Fruit fly (Drosophila melanogaster) whole organism, embryonic: ENCODE results near the gene trk.

Experiments used
- Asciz ChIP-seq: fragments of 200-800 bp; sonication (Bioruptor generic); optimal IDR thresholded peaks from 2 replicates; lab custom pipeline; 2017; ENCODE audit warnings: missing biosample characterization, mild to moderate bottlenecking, missing genetic modification characterization, missing genetic modification reagents
- Atf-2 ChIP-seq: fragments of 200-800 bp; sonication (Bioruptor generic); optimal IDR thresholded peaks from 2 replicates; lab custom pipeline; 2016; ENCODE audit warnings: missing biosample characterization, missing genetic modification characterization
- B-H1 ChIP-seq: fragments of 200-800 bp; sonication (Bioruptor generic); IDR thresholded peaks from 3 replicates; pipeline ENCODE4 v1.3.6; 2022; ENCODE audit warnings: missing biosample characterization, missing genetic modification characterization
- CG12299 ChIP-seq: fragments of 200-800 bp; sonication (Bioruptor generic); optimal IDR thresholded peaks from 2 replicates; lab custom pipeline; 2018; ENCODE audit warnings: missing biosample characterization, mild to moderate bottlenecking, missing genetic modification characterization
- CG13123 ChIP-seq: fragments of 200-800 bp; sonication (Bioruptor generic); optimal IDR thresholded peaks from 2 replicates; lab custom pipeline; 2016; ENCODE audit warnings: missing biosample characterization, missing genetic modification characterization
- CG13296 ChIP-seq: fragments of 200-800 bp; sonication (Bioruptor generic); optimal IDR thresholded peaks from 3 replicates; lab custom pipeline; 2018; ENCODE audit warnings: missing biosample characterization, mild to moderate bottlenecking, missing genetic modification characterization
- CG13424 ChIP-seq: fragments of 200-800 bp; sonication (Bioruptor generic); optimal IDR thresholded peaks from 2 replicates; lab custom pipeline; 2019; ENCODE audit warnings: missing biosample characterization, mild to moderate bottlenecking, missing genetic modification characterization, moderate library complexity
- CG13894 ChIP-seq: fragments of 200-800 bp; sonication (Bioruptor generic); optimal IDR thresholded peaks from 3 replicates; lab custom pipeline; 2018; ENCODE audit warnings: missing biosample characterization, mild to moderate bottlenecking, missing genetic modification characterization, moderate library complexity
- CG15269 ChIP-seq: fragments of 200-800 bp; sonication (Bioruptor generic); optimal IDR thresholded peaks from 2 replicates; lab custom pipeline; 2018; ENCODE audit warnings: missing biosample characterization, mild to moderate bottlenecking, missing genetic modification characterization, moderate library complexity
- CG15479 ChIP-seq: fragments of 200-800 bp; sonication (Bioruptor generic); optimal IDR thresholded peaks from 3 replicates; lab custom pipeline; 2019; ENCODE audit warnings: missing biosample characterization, mild to moderate bottlenecking, missing genetic modification characterization, moderate library complexity
- CG1603 ChIP-seq: fragments of 200-800 bp; sonication (Bioruptor generic); optimal IDR thresholded peaks from 2 replicates; lab custom pipeline; 2019; ENCODE audit warnings: missing biosample characterization, mild to moderate bottlenecking, missing genetic modification characterization, moderate library complexity
- CG17802 ChIP-seq: fragments of 200-800 bp; sonication (Bioruptor generic); optimal IDR thresholded peaks from 2 replicates; lab custom pipeline; 2018; ENCODE audit warnings: missing biosample characterization, mild to moderate bottlenecking, missing genetic modification characterization, moderate library complexity
- CG17912 ChIP-seq: fragments of 200-800 bp; sonication (Bioruptor generic); optimal IDR thresholded peaks from 2 replicates; lab custom pipeline; 2018; ENCODE audit warnings: missing biosample characterization, mild to moderate bottlenecking, missing genetic modification characterization
- CG18011 ChIP-seq: fragments of 200-800 bp; sonication (Bioruptor generic); optimal IDR thresholded peaks from 2 replicates; lab custom pipeline; 2017; ENCODE audit warnings: missing biosample characterization, missing genetic modification characterization, mild to moderate bottlenecking, moderate library complexity, missing genotype
- CG2712 ChIP-seq: fragments of 200-800 bp; optimal IDR thresholded peaks from 3 replicates; lab custom pipeline; 2019; ENCODE audit warnings: missing biosample characterization, mild to moderate bottlenecking, missing genetic modification characterization, moderate library complexity
- CG2875 ChIP-seq: fragments of 200-800 bp; sonication (Bioruptor generic); optimal IDR thresholded peaks from 2 replicates; lab custom pipeline; 2017; ENCODE audit warnings: missing biosample characterization, mild to moderate bottlenecking, missing genetic modification characterization, missing genetic modification reagents
- CG31365 ChIP-seq: fragments of 200-800 bp; sonication (Bioruptor generic); optimal IDR thresholded peaks from 2 replicates; lab custom pipeline; 2018; ENCODE audit warnings: missing biosample characterization, mild to moderate bottlenecking, missing genetic modification characterization
- CG32767 ChIP-seq: fragments of 200-800 bp; sonication (Bioruptor generic); IDR thresholded peaks from 2 replicates; pipeline ENCODE4 v1.3.6; 2022; ENCODE audit warnings: missing biosample characterization, missing genetic modification characterization
- CG34422 ChIP-seq: fragments of 200-800 bp; sonication (Bioruptor generic); IDR thresholded peaks from 3 replicates; pipeline ENCODE4 v1.3.6; 2022; ENCODE audit warnings: missing biosample characterization, missing genetic modification characterization
- CG42726 ChIP-seq: fragments of 200-800 bp; sonication (Bioruptor generic); IDR thresholded peaks from 2 replicates; pipeline ENCODE4 v1.3.6; 2022; ENCODE audit warnings: missing biosample characterization, missing genetic modification characterization; ENCODE audit not compliant: partially characterized antibody
- CG4707 ChIP-seq: fragments of 200-800 bp; sonication (Bioruptor generic); optimal IDR thresholded peaks from 2 replicates; lab custom pipeline; 2018; ENCODE audit warnings: missing biosample characterization, mild to moderate bottlenecking, missing genetic modification characterization, moderate library complexity
- CG6254 ChIP-seq: fragments of 200-800 bp; sonication (Bioruptor generic); optimal IDR thresholded peaks from 3 replicates; lab custom pipeline; 2017; ENCODE audit warnings: mild to moderate bottlenecking, missing biosample characterization, missing genetic modification reagents, missing genetic modification characterization
- CG7372 ChIP-seq: fragments of 200-800 bp; sonication (Bioruptor generic); IDR thresholded peaks from 2 replicates; pipeline ENCODE4 v1.3.6; 2022; ENCODE audit warnings: missing biosample characterization, missing genetic modification characterization
- CG8765 ChIP-seq: fragments of 200-800 bp; sonication (Bioruptor generic); IDR thresholded peaks from 2 replicates; pipeline ENCODE4 v1.3.6; 2022; ENCODE audit warnings: missing biosample characterization, missing genetic modification characterization
- Camta ChIP-seq: fragments of 200-800 bp; sonication (Bioruptor generic); optimal IDR thresholded peaks from 2 replicates; lab custom pipeline; 2016; ENCODE audit warnings: missing biosample characterization, missing genetic modification characterization
- Dip2 ChIP-seq: fragments of 200-800 bp; sonication (Bioruptor generic); IDR thresholded peaks from 2 replicates; pipeline ENCODE4 v1.3.6; 2022; ENCODE audit warnings: missing biosample characterization, missing genetic modification characterization
- Drgx ChIP-seq: fragments of 200-800 bp; sonication (Bioruptor generic); IDR thresholded peaks from 2 replicates; pipeline ENCODE4 v1.3.6; 2022; ENCODE audit warnings: missing biosample characterization, missing genetic modification characterization
- ERR ChIP-seq: fragments of 200-800 bp; sonication (Bioruptor generic); optimal IDR thresholded peaks from 2 replicates; lab custom pipeline; 2016; ENCODE audit warnings: missing biosample characterization, missing genetic modification characterization
- Fer1 ChIP-seq: fragments of 200-800 bp; sonication (Bioruptor generic); optimal IDR thresholded peaks from 2 replicates; lab custom pipeline; 2017; ENCODE audit warnings: missing biosample characterization, mild to moderate bottlenecking, missing genetic modification characterization
- Sox100B ChIP-seq: fragments of 200-800 bp; sonication (Bioruptor generic); optimal IDR thresholded peaks from 3 replicates; lab custom pipeline; 2018; ENCODE audit warnings: missing biosample characterization, mild to moderate bottlenecking, missing genetic modification characterization
- ac ChIP-seq: fragments of 200-800 bp; sonication (Bioruptor generic); optimal IDR thresholded peaks from 3 replicates; lab custom pipeline; 2017; ENCODE audit warnings: missing biosample characterization, mild to moderate bottlenecking, missing genetic modification characterization
- aop ChIP-seq: fragments of 200-800 bp; sonication (Bioruptor generic); IDR thresholded peaks from 2 replicates; pipeline ENCODE4 v1.3.6; 2022; ENCODE audit warnings: missing biosample characterization, missing genetic modification characterization
- br ChIP-seq: fragments of >200 bp; optimal IDR thresholded peaks from 2 replicates; lab custom pipeline; 2017
- cato ChIP-seq: fragments of 200-800 bp; sonication (Bioruptor generic); optimal IDR thresholded peaks from 2 replicates; lab custom pipeline; 2016; ENCODE audit warnings: missing biosample characterization, missing genetic modification characterization, borderline replicate concordance
- cg ChIP-seq: fragments of 200-800 bp; sonication (Bioruptor generic); optimal IDR thresholded peaks from 3 replicates; lab custom pipeline; 2019; ENCODE audit warnings: missing biosample characterization, mild to moderate bottlenecking, missing genetic modification characterization, moderate library complexity
- chm ChIP-seq: fragments of 200-800 bp; sonication (Bioruptor generic); IDR thresholded peaks from 2 replicates; pipeline ENCODE4 v1.3.6; 2022; ENCODE audit warnings: missing biosample characterization, missing genetic modification characterization
- eyg ChIP-seq: fragments of 200-800 bp; sonication (Bioruptor generic); optimal IDR thresholded peaks from 3 replicates; lab custom pipeline; 2016; ENCODE audit warnings: missing biosample characterization, missing genetic modification characterization
- fu2 ChIP-seq: fragments of 200-800 bp; sonication (Bioruptor generic); optimal IDR thresholded peaks from 2 replicates; lab custom pipeline; 2016; ENCODE audit warnings: missing biosample characterization, missing genetic modification characterization
- grn ChIP-seq: fragments of 200-800 bp; sonication (Bioruptor generic); optimal IDR thresholded peaks from 3 replicates; lab custom pipeline; 2017; ENCODE audit warnings: missing biosample characterization, missing genetic modification characterization
- ham ChIP-seq: fragments of 200-800 bp; sonication (Bioruptor generic); IDR thresholded peaks from 2 replicates; pipeline ENCODE4 v1.3.6; 2022; ENCODE audit warnings: missing biosample characterization, missing genetic modification characterization
- hth ChIP-seq: fragments of >200 bp; optimal IDR thresholded peaks from 2 replicates; lab custom pipeline; 2017; ENCODE audit warnings: inconsistent platforms
- nerfin-2 ChIP-seq: fragments of 200-800 bp; sonication (Bioruptor generic); IDR thresholded peaks from 2 replicates; pipeline ENCODE4 v1.3.6; 2022; ENCODE audit warnings: missing biosample characterization, missing genetic modification characterization; ENCODE audit not compliant: partially characterized antibody
- p53 ChIP-seq: fragments of 200-800 bp; sonication (Bioruptor generic); optimal IDR thresholded peaks from 2 replicates; lab custom pipeline; 2016; ENCODE audit warnings: missing biosample characterization, missing genetic modification characterization
- peb ChIP-seq: fragments of 200-800 bp; sonication (Bioruptor generic); IDR thresholded peaks from 2 replicates; pipeline ENCODE4 v1.3.6; 2022; ENCODE audit warnings: missing biosample characterization, missing genetic modification characterization
- pfk ChIP-seq: fragments of 200-800 bp; sonication (Bioruptor generic); optimal IDR thresholded peaks from 2 replicates; lab custom pipeline; 2018; ENCODE audit warnings: missing biosample characterization, mild to moderate bottlenecking, missing genetic modification characterization, moderate library complexity
- row ChIP-seq: fragments of 200-800 bp; sonication (Bioruptor generic); IDR thresholded peaks from 3 replicates; pipeline ENCODE4 v1.3.6; 2022; ENCODE audit warnings: missing biosample characterization, missing genetic modification characterization
- sd ChIP-seq: fragments of 200-800 bp; sonication (Bioruptor generic); optimal IDR thresholded peaks from 3 replicates; lab custom pipeline; 2018; ENCODE audit warnings: missing biosample characterization, mild to moderate bottlenecking, missing genetic modification characterization, moderate library complexity
- sim ChIP-seq: fragments of 200-800 bp; sonication (Bioruptor generic); IDR thresholded peaks from 2 replicates; pipeline ENCODE4 v1.3.6; 2022; ENCODE audit warnings: missing biosample characterization, missing genetic modification characterization
- stc ChIP-seq: fragments of 200-800 bp; sonication (Bioruptor generic); IDR thresholded peaks from 2 replicates; pipeline ENCODE4 v1.3.6; 2022; ENCODE audit warnings: missing biosample characterization, missing genetic modification characterization
- trem ChIP-seq: fragments of 200-800 bp; optimal IDR thresholded peaks from 3 replicates; lab custom pipeline; 2019; ENCODE audit warnings: missing biosample characterization, mild to moderate bottlenecking, missing genetic modification characterization, moderate library complexity
- vnd ChIP-seq: fragments of 200-800 bp; sonication (Bioruptor generic); IDR thresholded peaks from 3 replicates; pipeline ENCODE4 v1.3.6; 2022; ENCODE audit warnings: missing biosample characterization, missing genetic modification characterization; ENCODE audit not compliant: partially characterized antibody

trk gene

DNA sequence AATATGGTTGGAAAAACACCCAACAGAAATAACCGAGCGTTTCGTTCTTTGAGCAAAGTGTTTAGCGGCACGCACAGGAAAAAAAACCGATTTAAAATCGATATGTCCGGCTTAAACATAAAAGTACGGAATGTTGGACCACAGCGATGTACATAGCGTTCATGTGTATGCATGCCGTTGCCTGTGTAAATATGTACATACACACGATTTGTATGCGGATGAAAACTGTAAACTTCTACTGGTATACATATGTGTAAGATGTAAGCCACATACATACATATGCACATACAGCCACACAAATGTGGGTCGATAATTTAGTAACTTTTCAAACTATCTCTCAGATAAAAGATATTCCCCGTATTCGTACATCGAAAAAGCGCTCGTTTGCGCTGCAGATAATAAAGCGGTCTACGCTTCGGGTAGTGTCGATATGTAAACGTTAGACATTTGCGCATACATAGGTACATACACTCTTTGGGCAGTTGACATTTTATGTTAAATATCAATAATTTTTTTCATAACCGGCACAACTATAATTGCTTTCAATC, 22.4 kb downstream of the trk start (continued):
- TF ChIP-seq CG4707 (GFP tag; lab: Kevin White, UChicago) (peak; percentile 60), CG15479 (peak; percentile 81), stc (no peak), sim (GFP tag; lab: Robert Waterston, UW) (no peak), fu2 (GFP tag; lab: Kevin White, UChicago) (no peak), CG17802 (tag; lab: Kevin White, UChicago) (no peak), br (lab: Kevin White, UChicago) (no peak), CG31365 (no peak), sd (tag; lab: Kevin White, UChicago) (peak; percentile 76), grn (GFP tag; lab: Kevin White, UChicago) (peak; percentile 20), CG18011 (GFP tag; lab: Kevin White, UChicago) (no peak), CG7372 (GFP tag; lab: Robert Waterston, UW) (no peak), CG13123 (GFP tag; lab: Kevin White, UChicago) (no peak), CG13296 (GFP tag; lab: Kevin White, UChicago) (peak; percentile 80), CG17912 (GFP tag; lab: Kevin White, UChicago) (peak; percentile 44), ERR (GFP tag; lab: Kevin White, UChicago) (no peak), Asciz (GFP tag; lab: Kevin White, UChicago) (peak; percentile 1), CG12299 (tag; lab: Kevin White, UChicago) (peak; percentile 55), ham (GFP tag; lab: Robert Waterston, UW) (no peak), CG13424 (tag; lab: Kevin White, UChicago) (peak; percentile 34), Sox100B (GFP tag; lab: Kevin White, UChicago) (peak; percentile 75), Fer1 (GFP tag; lab: Kevin White, UChicago) (peak; percentile 49), hth (no peak), trem (tag; lab: Kevin White, UChicago) (no peak), CG15269 (tag; lab: Kevin White, UChicago) (no peak), CG42726 (no peak), eyg (GFP tag; lab: Kevin White, UChicago) (no peak), CG2712 (tag; lab: Kevin White, UChicago) (peak; percentile 9), p53 (GFP tag; lab: Kevin White, UChicago) (peak; percentile 76), CG1603 (tag; lab: Kevin White, UChicago) (peak; percentile 19), Drgx (GFP tag; lab: Robert Waterston, UW) (no peak), Atf-2 (GFP tag; lab: Kevin White, UChicago) (no peak), B-H1 (no peak), vnd (GFP tag; lab: Robert Waterston, UW) (no peak), cato (no peak), CG34422 (GFP tag; lab: Robert Waterston, UW) (0 out of 3 replicates have a peak, but pooled peaks have one; percentile 39), aop (GFP tag; lab: Robert Waterston, UW) (no peak), Dip2 (GFP tag; lab: Robert Waterston, UW) (no peak), cg (GFP tag; lab: Kevin White, UChicago) (peak; percentile 79), CG13894 (tag; lab: Kevin White, UChicago) (no peak), peb (GFP tag; lab: Robert Waterston, UW) (peak; percentile 33; the same call in 1 of the 2 replicates), CG2875 (peak; percentile 27), CG8765 (GFP tag; lab: Robert Waterston, UW) (no peak), ac (GFP tag; lab: Kevin White, UChicago) (peak; percentile 73), CG32767 (GFP tag; lab: Robert Waterston, UW) (peak; percentile 69; the same call in 1 of the 2 replicates), chm (GFP tag; lab: Robert Waterston, UW) (peak; percentile 80), row (GFP tag; lab: Robert Waterston, UW) (no peak), Camta (no peak), pfk (peak; percentile 75), nerfin-2 (GFP tag; lab: Robert Waterston, UW) (no peak), CG6254 (GFP tag; lab: Kevin White, UChicago) (peak; percentile 11)
